Fruit fly (Drosophila melanogaster): ENCODE measurements around the gene CycJ.

The CycJ gene

DNA sequence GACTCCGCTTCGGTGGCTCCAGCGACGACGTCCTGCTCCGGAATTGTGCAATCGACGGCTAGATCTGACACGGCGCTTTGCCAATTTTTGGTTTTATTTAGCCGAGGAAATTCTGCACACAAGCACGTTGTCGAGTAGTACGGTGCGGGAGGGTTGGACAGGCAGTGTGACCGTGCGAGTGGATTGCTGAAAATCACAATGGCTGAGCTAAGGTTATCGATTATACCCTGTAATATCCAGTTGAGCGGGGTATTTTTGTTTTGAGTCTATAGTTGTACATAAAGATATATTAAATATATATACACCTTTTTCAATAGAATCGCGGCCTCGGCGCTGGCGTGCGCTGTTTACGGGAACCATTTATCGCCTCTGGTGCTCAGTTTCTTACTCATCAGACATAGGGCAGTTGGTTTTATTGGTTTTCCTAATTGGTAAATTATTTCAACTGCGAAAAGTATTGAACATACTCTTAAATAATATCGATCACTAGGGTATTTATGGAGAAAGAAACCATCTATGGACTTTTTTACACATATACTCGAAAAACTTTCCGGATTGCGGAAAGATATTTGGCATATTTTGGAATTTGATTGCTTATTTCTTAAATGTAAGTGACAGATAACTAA, 5.7 kb upstream of the CycJ start, which contains the start of gene eIF5B (continued):
- TF ChIP-seq CG5245 (GFP tag; optimal IDR thresholded peaks at IDR 0.05) (peak; percentile 27), CG6683 (GFP tag; optimal IDR thresholded peaks at IDR 0.05) (peak; percentile 18), CG12659 (GFP tag; optimal IDR thresholded peaks at IDR 0.05) (peak; percentile 84), sima (GFP tag; optimal IDR thresholded peaks at IDR 0.05) (no peak), CG11398 (GFP tag; optimal IDR thresholded peaks at IDR 0.05) (no peak), unpg (GFP tag; optimal IDR thresholded peaks at IDR 0.05) (peak; percentile 73), tx (GFP tag; optimal IDR thresholded peaks at IDR 0.05) (no peak), CG12942 (GFP tag; optimal IDR thresholded peaks at IDR 0.05) (peak; percentile 54), wor (GFP tag; IDR thresholded peaks at IDR 0.05) (peak; percentile 78), Sox102F (GFP tag; optimal IDR thresholded peaks at IDR 0.05) (peak; percentile 79), CG15696 (tag; optimal IDR thresholded peaks at IDR 0.05) (peak; percentile 56), Bteb2 (GFP tag; optimal IDR thresholded peaks at IDR 0.05) (no peak), CG17359 (tag; optimal IDR thresholded peaks at IDR 0.05) (peak; percentile 68), stwl (tag; optimal IDR thresholded peaks at IDR 0.05) (peak; percentile 19), CG8478 (optimal IDR thresholded peaks at IDR 0.05) (no peak), jumu (GFP tag; optimal IDR thresholded peaks at IDR 0.05) (no peak), kay (GFP tag; optimal IDR thresholded peaks at IDR 0.05) (no peak), CG18764 (GFP tag; optimal IDR thresholded peaks at IDR 0.05) (peak; percentile 44), CG10274 (GFP tag; optimal IDR thresholded peaks at IDR 0.05) (peak; percentile 57), crc (GFP tag; optimal IDR thresholded peaks at IDR 0.05) (peak; percentile 33), CoRest (tag; optimal IDR thresholded peaks at IDR 0.05) (peak; percentile 90), Rfx (GFP tag; IDR thresholded peaks at IDR 0.05) (peak; percentile 89), Lpt (GFP tag; optimal IDR thresholded peaks at IDR 0.05) (no peak), grn (GFP tag; optimal IDR thresholded peaks at IDR 0.05) (no peak), CG32532 (GFP tag; IDR thresholded peaks at IDR 0.05) (peak; percentile 88), h (optimal IDR thresholded peaks at IDR 0.05) (no peak), salm (tag; optimal IDR thresholded peaks at IDR 0.05) (peak; percentile 38), CG1024 (GFP tag; IDR thresholded peaks at IDR 0.05) (peak; percentile 52; the same call in 1 of the 2 replicates), unc-4 (GFP tag; IDR thresholded peaks at IDR 0.05; ENCODE audit: partially characterized antibody) (0 out of 2 replicates have a peak, but pooled peaks have one; percentile 22), B-H1 (GFP tag; IDR thresholded peaks at IDR 0.05) (peak; percentile 68), Fer2 (tag; optimal IDR thresholded peaks at IDR 0.05) (peak; percentile 37), CG15601 (tag; optimal IDR thresholded peaks at IDR 0.05) (peak; percentile 59), pum (GFP tag; optimal IDR thresholded peaks at IDR 0.05) (peak; percentile 54), tll (GFP tag; optimal IDR thresholded peaks at IDR 0.05) (no peak), CG6854 (GFP tag; optimal IDR thresholded peaks at IDR 0.05) (no peak), toy (GFP tag; IDR thresholded peaks at IDR 0.05) (no peak), CG34422 (GFP tag; IDR thresholded peaks at IDR 0.05) (peak; percentile 70), zfh2 (GFP tag; optimal IDR thresholded peaks at IDR 0.05) (peak; percentile 56), Sox100B (GFP tag; optimal IDR thresholded peaks at IDR 0.05) (peak; percentile 50), dpn (GFP tag; optimal IDR thresholded peaks at IDR 0.05) (peak; percentile 57 to 77), Dip3 (GFP tag; optimal IDR thresholded peaks at IDR 0.05) (peak; percentile 57), HHEX (GFP tag; optimal IDR thresholded peaks at IDR 0.05) (peak; percentile 59), CG34224 (GFP tag; IDR thresholded peaks at IDR 0.05; ENCODE audit: partially characterized antibody) (peak; percentile 17; the same call in 1 of the 3 replicates), fd3F (GFP tag; optimal IDR thresholded peaks at IDR 0.05) (peak; percentile 67), Lim3 (GFP tag; IDR thresholded peaks at IDR 0.05) (peak; percentile 31; the same call in 1 of the 2 replicates), H15 (GFP tag; IDR thresholded peaks at IDR 0.05) (peak; percentile 78), danr (GFP tag; IDR thresholded peaks at IDR 0.05) (peak; percentile 60; the same call in 1 of the 2 replicates), Ets65A (GFP tag) (peak; percentile 92), CG18476 (GFP tag; optimal IDR thresholded peaks at IDR 0.05) (peak; percentile 2), tin (GFP tag; optimal IDR thresholded peaks at IDR 0.05) (peak; percentile 73), hth (optimal IDR thresholded peaks at IDR 0.05) (no peak)
